Fruit fly (Drosophila melanogaster) whole organism, embryonic: ENCODE results near the gene Mst89B.

Source experiments
- Antp ChIP-seq: fragments of 200-800 bp; sonication (Bioruptor generic); optimal IDR thresholded peaks from 3 replicates; lab custom pipeline; 2016; ENCODE audit warnings: missing biosample characterization, missing genetic modification characterization
- CG10274 ChIP-seq: fragments of 200-800 bp; sonication (Bioruptor generic); optimal IDR thresholded peaks from 3 replicates; lab custom pipeline; 2017; ENCODE audit warnings: missing biosample characterization, mild to moderate bottlenecking, missing genetic modification characterization
- CG10462 ChIP-seq: fragments of 200-800 bp; sonication (Bioruptor generic); optimal IDR thresholded peaks from 2 replicates; lab custom pipeline; 2016; ENCODE audit warnings: missing biosample characterization, missing genetic modification characterization
- CG11504 ChIP-seq: fragments of 200-800 bp; sonication (Bioruptor generic); optimal IDR thresholded peaks from 3 replicates; lab custom pipeline; 2019; ENCODE audit warnings: missing biosample characterization, mild to moderate bottlenecking, missing genetic modification characterization, moderate library complexity
- CG11695 ChIP-seq: fragments of 200-800 bp; sonication (Bioruptor generic); IDR thresholded peaks from 3 replicates; pipeline ENCODE4 v1.3.6; 2022; ENCODE audit warnings: missing biosample characterization, missing genetic modification characterization
- CG12071 ChIP-seq: fragments of 200-800 bp; sonication (Bioruptor generic); optimal IDR thresholded peaks from 3 replicates; lab custom pipeline; 2018; ENCODE audit warnings: missing biosample characterization, mild to moderate bottlenecking, missing genetic modification characterization
- CG13296 ChIP-seq: fragments of 200-800 bp; sonication (Bioruptor generic); optimal IDR thresholded peaks from 3 replicates; lab custom pipeline; 2018; ENCODE audit warnings: missing biosample characterization, mild to moderate bottlenecking, missing genetic modification characterization
- CG13424 ChIP-seq: fragments of 200-800 bp; sonication (Bioruptor generic); optimal IDR thresholded peaks from 2 replicates; lab custom pipeline; 2019; ENCODE audit warnings: missing biosample characterization, mild to moderate bottlenecking, missing genetic modification characterization, moderate library complexity
- CG15073 ChIP-seq: fragments of 200-800 bp; sonication (Bioruptor generic); optimal IDR thresholded peaks from 2 replicates; lab custom pipeline; 2016; ENCODE audit warnings: missing biosample characterization, missing genetic modification characterization
- CG1602 ChIP-seq: fragments of 200-800 bp; sonication (Bioruptor generic); optimal IDR thresholded peaks from 3 replicates; lab custom pipeline; 2016; ENCODE audit warnings: missing biosample characterization, missing genetic modification characterization
- CG18262 ChIP-seq: fragments of 200-800 bp; optimal IDR thresholded peaks from 3 replicates; lab custom pipeline; 2019; ENCODE audit warnings: missing biosample characterization, mild to moderate bottlenecking, missing genetic modification characterization, moderate library complexity
- CG18476 ChIP-seq: fragments of 200-800 bp; sonication (Bioruptor generic); optimal IDR thresholded peaks from 2 replicates; lab custom pipeline; 2016; ENCODE audit warnings: missing biosample characterization, mild to moderate bottlenecking, missing genetic modification characterization
- CG2129 ChIP-seq: fragments of 200-800 bp; sonication (Bioruptor generic); IDR thresholded peaks from 2 replicates; pipeline ENCODE4 v1.3.6; 2022; ENCODE audit warnings: missing biosample characterization, missing genetic modification characterization; ENCODE audit not compliant: partially characterized antibody
- CG2199 ChIP-seq: fragments of 200-800 bp; sonication (Bioruptor generic); IDR thresholded peaks from 3 replicates; pipeline ENCODE4 v1.3.6; 2022; ENCODE audit warnings: missing biosample characterization, missing genetic modification characterization
- CG2889 ChIP-seq: fragments of 200-800 bp; sonication (Bioruptor generic); IDR thresholded peaks from 3 replicates; pipeline ENCODE4 v1.3.6; 2022; ENCODE audit warnings: missing biosample characterization, missing genetic modification characterization
- CG32772 ChIP-seq: fragments of 200-800 bp; sonication (Bioruptor generic); IDR thresholded peaks from 2 replicates; pipeline ENCODE4 v1.3.6; 2022; ENCODE audit warnings: missing biosample characterization, missing genetic modification characterization
- CG3407 ChIP-seq: fragments of 200-800 bp; sonication (Bioruptor generic); optimal IDR thresholded peaks from 2 replicates; lab custom pipeline; 2018; ENCODE audit warnings: missing biosample characterization, mild to moderate bottlenecking, missing genetic modification characterization
- CG4617 ChIP-seq: fragments of 200-800 bp; sonication (Bioruptor generic); optimal IDR thresholded peaks from 3 replicates; lab custom pipeline; 2016; ENCODE audit warnings: missing biosample characterization, missing genetic modification characterization, borderline replicate concordance
- CG4707 ChIP-seq: fragments of 200-800 bp; sonication (Bioruptor generic); optimal IDR thresholded peaks from 2 replicates; lab custom pipeline; 2018; ENCODE audit warnings: missing biosample characterization, mild to moderate bottlenecking, missing genetic modification characterization, moderate library complexity
- CG6175 ChIP-seq: fragments of 200-800 bp; sonication (Bioruptor generic); IDR thresholded peaks from 3 replicates; pipeline ENCODE4 v1.3.6; 2022; ENCODE audit warnings: missing biosample characterization, missing genetic modification characterization
- CG6254 ChIP-seq: fragments of 200-800 bp; sonication (Bioruptor generic); optimal IDR thresholded peaks from 3 replicates; lab custom pipeline; 2017; ENCODE audit warnings: mild to moderate bottlenecking, missing biosample characterization, missing genetic modification reagents, missing genetic modification characterization
- CG7963 ChIP-seq: fragments of 200-800 bp; sonication (Bioruptor generic); IDR thresholded peaks from 3 replicates; pipeline ENCODE4 v1.3.6; 2022; ENCODE audit warnings: missing biosample characterization, missing genetic modification characterization; ENCODE audit not compliant: partially characterized antibody
- CG8478 ChIP-seq: fragments of >200 bp; optimal IDR thresholded peaks from 2 replicates; lab custom pipeline; 2018
- CG9437 ChIP-seq: fragments of 200-800 bp; sonication (Bioruptor generic); optimal IDR thresholded peaks from 2 replicates; lab custom pipeline; 2018; ENCODE audit warnings: missing biosample characterization, mild to moderate bottlenecking, missing genetic modification characterization
- Dad ChIP-seq: fragments of 200-800 bp; sonication (Bioruptor generic); optimal IDR thresholded peaks from 3 replicates; lab custom pipeline; 2016; ENCODE audit warnings: missing biosample characterization, missing genetic modification characterization
- Dbx ChIP-seq: fragments of 200-800 bp; sonication (Bioruptor generic); IDR thresholded peaks from 3 replicates; pipeline ENCODE4 v1.3.6; 2022; ENCODE audit warnings: missing biosample characterization, missing genetic modification characterization
- GATAe ChIP-seq: fragments of 200-800 bp; sonication (Bioruptor generic); conservative IDR thresholded peaks from 2 replicates; pipeline ENCODE4 v1.3.6; 2022; ENCODE audit warnings: missing biosample characterization, missing genetic modification characterization
- Kr ChIP-seq: fragments of 200-800 bp; sonication (Bioruptor generic); optimal IDR thresholded peaks from 2 replicates; lab custom pipeline; 2017; ENCODE audit warnings: missing biosample characterization, mild to moderate bottlenecking, missing genetic modification characterization
- Mrtf ChIP-seq: fragments of 200-800 bp; sonication (Bioruptor generic); IDR thresholded peaks from 3 replicates; pipeline ENCODE4 v1.3.6; 2022; ENCODE audit warnings: missing biosample characterization, missing genetic modification characterization
- NFAT ChIP-seq: fragments of 200-800 bp; sonication (Bioruptor generic); IDR thresholded peaks from 2 replicates; pipeline ENCODE4 v1.3.6; 2022; ENCODE audit warnings: missing biosample characterization, missing genetic modification characterization
- Oli ChIP-seq: fragments of 200-800 bp; sonication (Bioruptor generic); optimal IDR thresholded peaks from 2 replicates; lab custom pipeline; 2018; ENCODE audit warnings: missing biosample characterization, mild to moderate bottlenecking, missing genetic modification characterization, moderate library complexity
- Ravus ChIP-seq: fragments of 200-800 bp; sonication (Bioruptor generic); IDR thresholded peaks from 2 replicates; pipeline ENCODE4 v1.3.6; 2022; ENCODE audit warnings: missing biosample characterization, missing genetic modification characterization
- Sox100B ChIP-seq: fragments of 200-800 bp; sonication (Bioruptor generic); optimal IDR thresholded peaks from 3 replicates; lab custom pipeline; 2018; ENCODE audit warnings: missing biosample characterization, mild to moderate bottlenecking, missing genetic modification characterization
- bab2 ChIP-seq: fragments of 200-800 bp; sonication (Bioruptor generic); optimal IDR thresholded peaks from 2 replicates; lab custom pipeline; 2016; ENCODE audit warnings: missing biosample characterization, missing genetic modification characterization
- disco-r ChIP-seq: fragments of 200-800 bp; sonication (Bioruptor generic); optimal IDR thresholded peaks from 2 replicates; lab custom pipeline; 2016; ENCODE audit warnings: missing biosample characterization, missing genetic modification characterization
- dmrt11E ChIP-seq: fragments of 200-800 bp; sonication (Bioruptor generic); optimal IDR thresholded peaks from 3 replicates; lab custom pipeline; 2018; ENCODE audit warnings: missing biosample characterization, mild to moderate bottlenecking, missing genetic modification characterization, moderate library complexity
- dmrt99B ChIP-seq: fragments of 200-800 bp; sonication (Bioruptor generic); optimal IDR thresholded peaks from 2 replicates; lab custom pipeline; 2018; ENCODE audit warnings: missing biosample characterization, mild to moderate bottlenecking, missing genetic modification characterization, moderate library complexity
- esg ChIP-seq: fragments of 200-800 bp; sonication (Bioruptor generic); conservative IDR thresholded peaks from 2 replicates; pipeline ENCODE4 v1.3.6; 2022; ENCODE audit warnings: missing biosample characterization, missing genetic modification characterization
- ftz-f1 ChIP-seq: fragments of 200-800 bp; sonication (Bioruptor generic); optimal IDR thresholded peaks from 2 replicates; lab custom pipeline; 2016; ENCODE audit warnings: missing biosample characterization, missing genetic modification characterization
- gro ChIP-seq: fragments of 200-800 bp; sonication (Bioruptor generic); optimal IDR thresholded peaks from 2 replicates; lab custom pipeline; 2016; ENCODE audit warnings: missing biosample characterization, missing genetic modification characterization
- hb ChIP-seq: fragments of 200-800 bp; sonication (Bioruptor generic); IDR thresholded peaks from 3 replicates; pipeline ENCODE4 v1.3.6; 2022; ENCODE audit warnings: missing biosample characterization, missing genetic modification characterization; ENCODE audit not compliant: partially characterized antibody
- mam ChIP-seq: fragments of 200-800 bp; sonication (Bioruptor generic); optimal IDR thresholded peaks from 3 replicates; lab custom pipeline; 2016; ENCODE audit warnings: missing biosample characterization, missing genetic modification characterization
- nerfin-1 ChIP-seq: fragments of 200-800 bp; sonication (Bioruptor generic); optimal IDR thresholded peaks from 3 replicates; lab custom pipeline; 2019; ENCODE audit warnings: missing biosample characterization, mild to moderate bottlenecking, missing genetic modification characterization, moderate library complexity
- pros ChIP-seq: fragments of 200-800 bp; sonication (Bioruptor generic); optimal IDR thresholded peaks from 3 replicates; lab custom pipeline; 2019; ENCODE audit warnings: missing biosample characterization, mild to moderate bottlenecking, missing genetic modification characterization, moderate library complexity
- repo ChIP-seq: fragments of 200-800 bp; sonication (Bioruptor generic); optimal IDR thresholded peaks from 2 replicates; lab custom pipeline; 2016; ENCODE audit warnings: missing biosample characterization, missing genetic modification characterization
- schlank ChIP-seq: fragments of 200-800 bp; sonication (Bioruptor generic); optimal IDR thresholded peaks from 2 replicates; lab custom pipeline; 2018; ENCODE audit warnings: missing biosample characterization, mild to moderate bottlenecking, missing genetic modification characterization
- sens ChIP-seq: fragments of 200-800 bp; sonication (Bioruptor generic); peaks from one replicate; lab custom pipeline; 2016; ENCODE audit warnings: missing biosample characterization, missing genetic modification characterization
- tx ChIP-seq: fragments of 200-800 bp; sonication (Bioruptor generic); optimal IDR thresholded peaks from 2 replicates; lab custom pipeline; 2016; ENCODE audit warnings: missing biosample characterization, missing genetic modification characterization
- wdn ChIP-seq: fragments of 200-800 bp; sonication (Bioruptor generic); IDR thresholded peaks from 2 replicates; pipeline ENCODE4 v1.3.6; 2022; ENCODE audit warnings: missing biosample characterization, missing genetic modification characterization

Mst89B gene

DNA sequence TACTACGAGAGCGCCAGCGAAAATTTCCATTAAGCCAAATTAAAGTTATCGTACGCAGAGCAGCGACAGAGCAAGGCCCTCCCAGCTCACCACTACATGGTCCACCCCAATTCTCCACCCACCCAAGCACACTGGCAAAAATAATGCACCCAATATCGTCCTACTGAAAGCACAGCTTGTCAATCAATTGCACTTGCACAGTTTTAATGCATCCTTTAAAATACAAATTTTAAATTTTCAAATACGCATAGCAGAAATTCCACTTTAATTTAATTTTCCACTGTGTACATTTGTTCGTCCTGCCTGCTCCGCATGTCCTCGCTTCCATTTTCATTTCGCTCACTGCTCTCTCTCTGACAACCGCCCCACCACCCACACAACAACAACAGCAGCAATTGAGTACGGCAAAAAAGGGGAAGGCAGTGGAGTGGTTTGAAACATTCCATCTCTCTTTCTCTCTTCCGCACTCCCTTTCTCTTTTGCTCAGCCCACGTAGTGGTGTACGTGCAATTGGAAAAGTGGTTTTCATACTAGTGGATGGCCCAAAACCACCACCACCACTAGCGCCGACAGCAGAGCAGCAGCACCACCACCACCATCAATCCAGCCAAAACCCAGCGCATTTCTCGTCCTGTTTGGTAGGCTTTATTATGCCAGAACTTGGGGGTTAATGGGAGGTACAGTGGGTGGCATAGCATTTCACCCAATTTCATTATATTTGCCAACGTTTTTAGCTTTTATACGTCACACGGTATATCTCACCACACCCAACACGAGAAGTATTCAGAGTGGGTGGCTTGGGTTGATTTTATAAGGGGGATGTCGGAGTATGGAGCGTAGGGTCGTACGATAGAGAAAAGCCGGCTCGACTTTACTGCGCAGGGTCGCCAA is 19.0 kb upstream of the Mst89B start (continued):
- no peak; the same call in 1 of the 2 replicates for TF ChIP-seq esg (GFP tag; lab: Robert Waterston, UW)
- peak; percentile 36 for TF ChIP-seq dmrt11E (tag; lab: Kevin White, UChicago)
- peak; percentile 71 for TF ChIP-seq nerfin-1 (tag; lab: Kevin White, UChicago)
- peak; percentile 52 for TF ChIP-seq CG10462 (GFP tag; lab: Kevin White, UChicago)
- peak; percentile 67 for TF ChIP-seq pros (GFP tag; lab: Kevin White, UChicago)
- TF ChIP-seq CG9437 (GFP tag; lab: Kevin White, UChicago), result peak; percentile 42
- peak; percentile 65 for TF ChIP-seq Oli (tag; lab: Kevin White, UChicago)
- TF ChIP-seq bab2, result no peak
- TF ChIP-seq Mrtf (GFP tag; lab: Robert Waterston, UW), result peak; percentile 5; the same call in 1 of the 3 replicates
- TF ChIP-seq disco-r (GFP tag; lab: Kevin White, UChicago), result peak; percentile 27
- peak; percentile 16 for TF ChIP-seq Dad (GFP tag; lab: Kevin White, UChicago)
- peak; percentile 92 for TF ChIP-seq sens (GFP tag; lab: Kevin White, UChicago)
- TF ChIP-seq CG11695 (GFP tag; lab: Robert Waterston, UW), result peak; percentile 85
- no peak; the same call in 1 of the 2 replicates for TF ChIP-seq GATAe (GFP tag; lab: Robert Waterston, UW)
- TF ChIP-seq CG6175 (GFP tag; lab: Robert Waterston, UW), result no peak
- TF ChIP-seq schlank (tag; lab: Kevin White, UChicago), result no peak
- TF ChIP-seq Ravus (GFP tag; lab: Robert Waterston, UW), result peak; percentile 56
- no peak for TF ChIP-seq CG3407
- peak; percentile 65 for TF ChIP-seq repo (GFP tag; lab: Kevin White, UChicago)
- TF ChIP-seq CG11504 (tag; lab: Kevin White, UChicago), result peak; percentile 91
- TF ChIP-seq CG10274 (GFP tag; lab: Kevin White, UChicago), result peak; percentile 79
- no peak for TF ChIP-seq hb (GFP tag; lab: Robert Waterston, UW)
- no peak for TF ChIP-seq CG2199 (GFP tag; lab: Robert Waterston, UW)
- TF ChIP-seq ftz-f1, result no peak
- TF ChIP-seq CG18476, result peak; percentile 84
- TF ChIP-seq CG15073, result no peak
- no peak for TF ChIP-seq gro (GFP tag; lab: Kevin White, UChicago)
- peak; percentile 64 for TF ChIP-seq CG6254
- peak; percentile 85 for TF ChIP-seq Antp (GFP tag; lab: Kevin White, UChicago)
- TF ChIP-seq CG32772 (GFP tag; lab: Robert Waterston, UW), result peak; percentile 82
- TF ChIP-seq wdn (GFP tag; lab: Robert Waterston, UW), result no peak
- TF ChIP-seq CG1602 (GFP tag; lab: Kevin White, UChicago), result peak; percentile 46
- no peak for TF ChIP-seq CG8478 (lab: Kevin White, UChicago)
- TF ChIP-seq CG4617, result no peak
- TF ChIP-seq CG18262 (tag; lab: Kevin White, UChicago), result peak; percentile 76
- peak; percentile 44 for TF ChIP-seq Kr (GFP tag; lab: Kevin White, UChicago)
- TF ChIP-seq NFAT (GFP tag; lab: Robert Waterston, UW), result no peak
- TF ChIP-seq mam (GFP tag; lab: Kevin White, UChicago), result peak; percentile 67
- peak; percentile 79 for TF ChIP-seq CG13424 (tag; lab: Kevin White, UChicago)
- peak; percentile 96 for TF ChIP-seq Dbx (GFP tag; lab: Robert Waterston, UW)
- no peak for TF ChIP-seq CG7963 (GFP tag; lab: Robert Waterston, UW)
- TF ChIP-seq tx (GFP tag; lab: Kevin White, UChicago), result no peak
- TF ChIP-seq CG4707 (GFP tag; lab: Kevin White, UChicago), result peak; percentile 35
- peak; percentile 85 for TF ChIP-seq CG13296 (GFP tag; lab: Kevin White, UChicago)
- no peak for TF ChIP-seq CG2129 (GFP tag; lab: Robert Waterston, UW)
- TF ChIP-seq CG12071 (GFP tag; lab: Kevin White, UChicago), result peak; percentile 92
- TF ChIP-seq Sox100B, result peak; percentile 82
- no peak for TF ChIP-seq CG2889 (GFP tag; lab: Robert Waterston, UW)
- TF ChIP-seq dmrt99B (tag; lab: Kevin White, UChicago), result peak; percentile 87
